Fruit fly (Drosophila melanogaster) whole organism, embryonic: ENCODE results near the gene CG43248.

Experiments
- Ada2b ChIP-seq: fragments of 200-800 bp; sonication (Bioruptor generic); IDR thresholded peaks from 2 replicates; pipeline ENCODE4 v1.3.6; 2022; ENCODE audit warnings: missing biosample characterization, missing genetic modification characterization
- Bdp1 ChIP-seq: fragments of 200-800 bp; sonication (Bioruptor generic); optimal IDR thresholded peaks from 3 replicates; lab custom pipeline; 2016; ENCODE audit warnings: missing biosample characterization, missing genetic modification characterization
- Blimp-1 ChIP-seq: fragments of 200-800 bp; sonication (Bioruptor generic); optimal IDR thresholded peaks from 3 replicates; lab custom pipeline; 2018; ENCODE audit warnings: missing biosample characterization, missing genetic modification characterization, mild to moderate bottlenecking, moderate library complexity, missing genetic modification reagents
- CG10366 ChIP-seq: fragments of 200-800 bp; sonication (Bioruptor generic); IDR thresholded peaks from 2 replicates; pipeline ENCODE4 v1.3.6; 2022; ENCODE audit warnings: missing biosample characterization, missing genetic modification characterization
- CG11247 ChIP-seq: fragments of 200-800 bp; sonication (Bioruptor generic); IDR thresholded peaks from 2 replicates; pipeline ENCODE4 v1.3.6; 2022; ENCODE audit warnings: missing biosample characterization, missing genetic modification characterization
- CG12299 ChIP-seq: fragments of 200-800 bp; sonication (Bioruptor generic); optimal IDR thresholded peaks from 2 replicates; lab custom pipeline; 2018; ENCODE audit warnings: missing biosample characterization, mild to moderate bottlenecking, missing genetic modification characterization
- CG14965 ChIP-seq: fragments of 200-800 bp; sonication (Bioruptor generic); optimal IDR thresholded peaks from 2 replicates; lab custom pipeline; 2016; ENCODE audit warnings: missing biosample characterization, missing genetic modification characterization, borderline replicate concordance
- CG17186 ChIP-seq: fragments of 200-800 bp; sonication (Bioruptor generic); optimal IDR thresholded peaks from 3 replicates; lab custom pipeline; 2017; ENCODE audit warnings: missing biosample characterization, missing genetic modification reagents, missing genetic modification characterization
- CG17568 ChIP-seq: fragments of 200-800 bp; sonication (Bioruptor generic); optimal IDR thresholded peaks from 2 replicates; lab custom pipeline; 2018; ENCODE audit warnings: missing biosample characterization, mild to moderate bottlenecking, missing genetic modification characterization, moderate library complexity
- CG1832 ChIP-seq: fragments of 200-800 bp; sonication (Bioruptor generic); optimal IDR thresholded peaks from 2 replicates; lab custom pipeline; 2017; ENCODE audit warnings: missing biosample characterization, mild to moderate bottlenecking, missing genetic modification characterization, inconsistent platforms
- CG2678 ChIP-seq: fragments of 200-800 bp; sonication (Bioruptor generic); optimal IDR thresholded peaks from 3 replicates; lab custom pipeline; 2019; ENCODE audit warnings: missing biosample characterization, mild to moderate bottlenecking, missing genetic modification characterization, moderate library complexity
- CG30403 ChIP-seq: fragments of 200-800 bp; sonication (Bioruptor generic); optimal IDR thresholded peaks from 3 replicates; lab custom pipeline; 2016; ENCODE audit warnings: missing biosample characterization, missing genetic modification characterization
- CG3065 ChIP-seq: fragments of 200-800 bp; sonication (Bioruptor generic); optimal IDR thresholded peaks from 2 replicates; lab custom pipeline; 2016; ENCODE audit warnings: missing biosample characterization, missing genetic modification characterization
- CG31224 ChIP-seq: fragments of 200-800 bp; sonication (Bioruptor generic); IDR thresholded peaks from 2 replicates; pipeline ENCODE4 v1.3.6; 2022; ENCODE audit warnings: missing biosample characterization, missing genetic modification characterization
- CG31365 ChIP-seq: fragments of 200-800 bp; sonication (Bioruptor generic); optimal IDR thresholded peaks from 2 replicates; lab custom pipeline; 2018; ENCODE audit warnings: missing biosample characterization, mild to moderate bottlenecking, missing genetic modification characterization
- CG33557 ChIP-seq: fragments of 200-800 bp; sonication (Bioruptor generic); optimal IDR thresholded peaks from 2 replicates; lab custom pipeline; 2019; ENCODE audit warnings: missing biosample characterization, mild to moderate bottlenecking, missing genetic modification characterization, moderate library complexity
- CG3995 ChIP-seq: fragments of 200-800 bp; sonication (Bioruptor generic); optimal IDR thresholded peaks from 3 replicates; lab custom pipeline; 2016; ENCODE audit warnings: missing biosample characterization, missing genetic modification characterization
- CG42726 ChIP-seq: fragments of 200-800 bp; sonication (Bioruptor generic); IDR thresholded peaks from 2 replicates; pipeline ENCODE4 v1.3.6; 2022; ENCODE audit warnings: missing biosample characterization, missing genetic modification characterization; ENCODE audit not compliant: partially characterized antibody
- CG4360 ChIP-seq: fragments of 200-800 bp; sonication (Bioruptor generic); IDR thresholded peaks from 2 replicates; pipeline ENCODE4 v1.3.6; 2022; ENCODE audit warnings: missing biosample characterization, missing genetic modification characterization
- CG4404 ChIP-seq: fragments of 200-800 bp; sonication (Bioruptor generic); IDR thresholded peaks from 2 replicates; pipeline ENCODE4 v1.3.6; 2022; ENCODE audit warnings: missing biosample characterization, missing genetic modification characterization
- CG4707 ChIP-seq: fragments of 200-800 bp; sonication (Bioruptor generic); optimal IDR thresholded peaks from 2 replicates; lab custom pipeline; 2018; ENCODE audit warnings: missing biosample characterization, mild to moderate bottlenecking, missing genetic modification characterization, moderate library complexity
- CG5953 ChIP-seq: fragments of 200-800 bp; sonication (Bioruptor generic); IDR thresholded peaks from 2 replicates; pipeline ENCODE4 v1.3.6; 2022; ENCODE audit warnings: missing biosample characterization, missing genetic modification characterization
- CG6854 ChIP-seq: fragments of 200-800 bp; sonication (Bioruptor generic); optimal IDR thresholded peaks from 3 replicates; lab custom pipeline; 2017; ENCODE audit warnings: missing biosample characterization, mild to moderate bottlenecking, missing genetic modification characterization
- CG7372 ChIP-seq: fragments of 200-800 bp; sonication (Bioruptor generic); IDR thresholded peaks from 2 replicates; pipeline ENCODE4 v1.3.6; 2022; ENCODE audit warnings: missing biosample characterization, missing genetic modification characterization
- CG7556 ChIP-seq: fragments of 200-800 bp; sonication (Bioruptor generic); optimal IDR thresholded peaks from 2 replicates; lab custom pipeline; 2017; ENCODE audit warnings: missing biosample characterization, mild to moderate bottlenecking, missing genetic modification characterization
- CG7963 ChIP-seq: fragments of 200-800 bp; sonication (Bioruptor generic); IDR thresholded peaks from 3 replicates; pipeline ENCODE4 v1.3.6; 2022; ENCODE audit warnings: missing biosample characterization, missing genetic modification characterization; ENCODE audit not compliant: partially characterized antibody
- CG8924 ChIP-seq: fragments of 200-800 bp; optimal IDR thresholded peaks from 3 replicates; lab custom pipeline; 2019; ENCODE audit warnings: missing biosample characterization, mild to moderate bottlenecking, missing genetic modification characterization, moderate library complexity
- CG9437 ChIP-seq: fragments of 200-800 bp; sonication (Bioruptor generic); optimal IDR thresholded peaks from 2 replicates; lab custom pipeline; 2018; ENCODE audit warnings: missing biosample characterization, mild to moderate bottlenecking, missing genetic modification characterization
- CG9932 ChIP-seq: fragments of 200-800 bp; sonication (Bioruptor generic); IDR thresholded peaks from 2 replicates; pipeline ENCODE4 v1.3.6; 2022; ENCODE audit warnings: missing biosample characterization, missing genetic modification characterization
- Camta ChIP-seq: fragments of 200-800 bp; sonication (Bioruptor generic); optimal IDR thresholded peaks from 2 replicates; lab custom pipeline; 2016; ENCODE audit warnings: missing biosample characterization, missing genetic modification characterization
- Dad ChIP-seq: fragments of 200-800 bp; sonication (Bioruptor generic); optimal IDR thresholded peaks from 3 replicates; lab custom pipeline; 2016; ENCODE audit warnings: missing biosample characterization, missing genetic modification characterization
- Deaf1 ChIP-seq: fragments of 200-800 bp; optimal IDR thresholded peaks from 3 replicates; lab custom pipeline; 2019; ENCODE audit warnings: missing biosample characterization, mild to moderate bottlenecking, missing genetic modification characterization, moderate library complexity
- Fer2 ChIP-seq: fragments of 200-800 bp; sonication (Bioruptor generic); optimal IDR thresholded peaks from 2 replicates; lab custom pipeline; 2018; ENCODE audit warnings: missing biosample characterization, mild to moderate bottlenecking, missing genetic modification characterization, moderate library complexity
- HLH54F ChIP-seq: fragments of 200-800 bp; sonication (Bioruptor generic); optimal IDR thresholded peaks from 3 replicates; lab custom pipeline; 2016; ENCODE audit warnings: missing biosample characterization, missing genetic modification characterization
- Hmr ChIP-seq: fragments of 200-800 bp; sonication (Bioruptor generic); optimal IDR thresholded peaks from 3 replicates; lab custom pipeline; 2017; ENCODE audit warnings: mild to moderate bottlenecking, missing biosample characterization, missing genetic modification reagents, missing genetic modification characterization
- Hr51 ChIP-seq, 2 experiments: fragments of 200-800 bp; sonication (Bioruptor generic); optimal IDR thresholded peaks; 2 replicates in 1 of 2; 3 replicates in 1 of 2; lab custom pipeline; 2016 to 2018; ENCODE audit warnings: missing biosample characterization in 2 of 2, missing genetic modification characterization in 2 of 2, mild to moderate bottlenecking in 1 of 2, moderate library complexity in 1 of 2
- Mad ChIP-seq: fragments of 200-800 bp; sonication (Bioruptor generic); optimal IDR thresholded peaks from 2 replicates; lab custom pipeline; 2016; ENCODE audit warnings: missing biosample characterization, missing genetic modification characterization
- TFAM ChIP-seq: fragments of 200-800 bp; sonication (Bioruptor generic); optimal IDR thresholded peaks from 2 replicates; lab custom pipeline; 2017; ENCODE audit warnings: missing biosample characterization, missing genetic modification characterization, inconsistent platforms
- ci ChIP-seq: fragments of 200-800 bp; sonication (Bioruptor generic); IDR thresholded peaks from 3 replicates; pipeline ENCODE4 v1.3.6; 2022; ENCODE audit warnings: missing biosample characterization, missing genetic modification characterization
- crp ChIP-seq, 2 experiments: fragments of 200-800 bp; sonication (Bioruptor generic); optimal IDR thresholded peaks; 2 replicates in 1 of 2; 3 replicates in 1 of 2; lab custom pipeline; 2017; ENCODE audit warnings: missing biosample characterization in 2 of 2, missing genetic modification characterization in 2 of 2, mild to moderate bottlenecking in 1 of 2, moderate library complexity in 1 of 2
- gem ChIP-seq: fragments of 200-800 bp; sonication (Bioruptor generic); optimal IDR thresholded peaks from 2 replicates; lab custom pipeline; 2019; ENCODE audit warnings: missing biosample characterization, mild to moderate bottlenecking, missing genetic modification characterization, moderate library complexity
- lov ChIP-seq, 2 experiments: fragments of 200-800 bp in 1 of 2; fragments of >200 bp in 1 of 2; sonication (Bioruptor generic) in 1 of 2; IDR thresholded peaks in 1 of 2; optimal IDR thresholded peaks in 1 of 2; 2 replicates in 1 of 2; 3 replicates in 1 of 2; pipeline versions ENCODE4 v1.3.6 to Lab custom; 2017 to 2022; ENCODE audit warnings: missing biosample characterization in 1 of 2, missing genetic modification characterization in 1 of 2
- nerfin-1 ChIP-seq: fragments of 200-800 bp; sonication (Bioruptor generic); optimal IDR thresholded peaks from 3 replicates; lab custom pipeline; 2019; ENCODE audit warnings: missing biosample characterization, mild to moderate bottlenecking, missing genetic modification characterization, moderate library complexity
- nom ChIP-seq: fragments of 200-800 bp; sonication (Bioruptor generic); optimal IDR thresholded peaks from 2 replicates; lab custom pipeline; 2017; ENCODE audit warnings: missing biosample characterization, missing genetic modification characterization, mild to moderate bottlenecking, moderate library complexity, missing genetic modification reagents
- p53 ChIP-seq: fragments of 200-800 bp; sonication (Bioruptor generic); optimal IDR thresholded peaks from 2 replicates; lab custom pipeline; 2016; ENCODE audit warnings: missing biosample characterization, missing genetic modification characterization
- ranshi ChIP-seq: fragments of 200-800 bp; sonication (Bioruptor generic); IDR thresholded peaks from 2 replicates; pipeline ENCODE4 v1.3.6; 2022; ENCODE audit warnings: missing biosample characterization, missing genetic modification characterization
- salm ChIP-seq: fragments of 200-800 bp; sonication (Bioruptor generic); optimal IDR thresholded peaks from 2 replicates; lab custom pipeline; 2018; ENCODE audit warnings: missing biosample characterization, mild to moderate bottlenecking, missing genetic modification characterization
- trh ChIP-seq: fragments of 200-800 bp; sonication (Bioruptor generic); optimal IDR thresholded peaks from 2 replicates; lab custom pipeline; 2016; ENCODE audit warnings: missing biosample characterization, missing genetic modification characterization
- unpg ChIP-seq: fragments of 200-800 bp; sonication (Bioruptor generic); optimal IDR thresholded peaks from 3 replicates; lab custom pipeline; 2018; ENCODE audit warnings: missing biosample characterization, mild to moderate bottlenecking, missing genetic modification characterization, moderate library complexity

Gene CG43248

dm6 chr3L:15553993-15554644 is 22.8 kb upstream of the CG43248 start, which contains the start of gene AGO2 (continued):
- peak in 1 of 2 experiments; percentile 61 for TF ChIP-seq Hr51 (GFP tag; optimal IDR thresholded peaks at IDR 0.05; lab: Kevin White, UChicago)
- TF ChIP-seq CG7963 (GFP tag; lab: Robert Waterston, UW) = peak; percentile 64; the same call in 2 of the 3 replicates
- TF ChIP-seq Fer2 = no peak
- peak; percentile 38 for TF ChIP-seq CG8924
- TF ChIP-seq nom (GFP tag; lab: Kevin White, UChicago) = peak; percentile 100
- TF ChIP-seq CG17568 (GFP tag; lab: Kevin White, UChicago) = peak; percentile 61
- no peak for TF ChIP-seq CG7372
- TF ChIP-seq CG30403 (GFP tag; lab: Kevin White, UChicago) = peak; percentile 21
- TF ChIP-seq CG33557 = no peak
- TF ChIP-seq CG12299 (tag; lab: Kevin White, UChicago) = peak; percentile 24
- TF ChIP-seq lov (optimal IDR thresholded peaks at IDR 0.05; lab: Kevin White, UChicago) = no peak
- TF ChIP-seq lov (GFP tag; IDR thresholded peaks at IDR 0.05; lab: Robert Waterston, UW) = no peak
- TF ChIP-seq unpg (GFP tag; lab: Kevin White, UChicago) = peak; percentile 6
- TF ChIP-seq Bdp1 (GFP tag; lab: Kevin White, UChicago) = no peak
- TF ChIP-seq CG11247 (GFP tag; lab: Robert Waterston, UW) = no peak
- TF ChIP-seq CG6854 = peak; percentile 3
- no peak for TF ChIP-seq CG4707 (GFP tag; lab: Kevin White, UChicago)
- no peak for TF ChIP-seq CG3065 (GFP tag; lab: Kevin White, UChicago)
- no peak for TF ChIP-seq Dad (GFP tag; lab: Kevin White, UChicago)
- no peak for TF ChIP-seq salm (tag; lab: Kevin White, UChicago)
- no peak for TF ChIP-seq CG5953 (GFP tag; lab: Robert Waterston, UW)
- TF ChIP-seq nerfin-1 (tag; lab: Kevin White, UChicago) = peak; percentile 21
- no peak for TF ChIP-seq Deaf1 (tag; lab: Kevin White, UChicago)
- TF ChIP-seq crp (GFP tag; optimal IDR thresholded peaks at IDR 0.05; lab: Kevin White, UChicago) = peak in 1 of 2 experiments; percentile 26
- TF ChIP-seq Mad (GFP tag; lab: Kevin White, UChicago) = no peak
- no peak for TF ChIP-seq trh (GFP tag; lab: Kevin White, UChicago)
- no peak for TF ChIP-seq Camta
- no peak for TF ChIP-seq CG9437
- TF ChIP-seq TFAM (GFP tag; lab: Kevin White, UChicago) = no peak
- TF ChIP-seq CG2678 (tag; lab: Kevin White, UChicago) = no peak
- no peak for TF ChIP-seq CG9932 (GFP tag; lab: Robert Waterston, UW)
- TF ChIP-seq CG10366 (GFP tag; lab: Robert Waterston, UW) = no peak
- TF ChIP-seq p53 (GFP tag; lab: Kevin White, UChicago) = no peak
- TF ChIP-seq CG14965 (GFP tag; lab: Kevin White, UChicago) = no peak
- no peak for TF ChIP-seq ranshi (GFP tag; lab: Robert Waterston, UW)
- TF ChIP-seq Ada2b (GFP tag; lab: Robert Waterston, UW) = no peak
- no peak for TF ChIP-seq HLH54F (GFP tag; lab: Kevin White, UChicago)
- no peak for TF ChIP-seq CG1832 (GFP tag; lab: Kevin White, UChicago)
- peak; percentile 100 for TF ChIP-seq CG4360 (GFP tag; lab: Robert Waterston, UW)
- TF ChIP-seq CG31224 (GFP tag; lab: Robert Waterston, UW) = no peak
- TF ChIP-seq CG17186 (GFP tag; lab: Kevin White, UChicago) = peak; percentile 66
- peak; percentile 3 for TF ChIP-seq CG31365 (tag; lab: Kevin White, UChicago)
- TF ChIP-seq CG7556 = no peak
- TF ChIP-seq CG42726 (GFP tag; lab: Robert Waterston, UW) = no peak
- TF ChIP-seq Blimp-1 (GFP tag; lab: Kevin White, UChicago) = no peak
- TF ChIP-seq CG3995 = no peak
- TF ChIP-seq ci (GFP tag; lab: Robert Waterston, UW) = no peak
- TF ChIP-seq gem = no peak
- no peak for TF ChIP-seq CG4404 (GFP tag; lab: Robert Waterston, UW)
- TF ChIP-seq Hmr (GFP tag; lab: Kevin White, UChicago) = no peak
